Worm (Caenorhabditis elegans) whole organism, midembryonic: ENCODE measurements around the gene ccch-3.

ENCODE experiments used
- T22C8.4 ChIP-seq: fragments of 200-800 bp; sonication (Bioruptor generic); IDR thresholded peaks from 2 replicates; pipeline ENCODE4 v1.3.6; 2022; ENCODE audit warnings: missing genetic modification characterization, missing compliant biosample characterization
- cog-1 ChIP-seq: sonication (generic microtip); optimal IDR thresholded peaks from 2 replicates; lab custom pipeline; 2016; ENCODE audit warnings: missing genetic modification characterization, missing compliant biosample characterization
- flt-1 ChIP-seq: fragments of 200-800 bp; sonication (Bioruptor generic); IDR thresholded peaks from 2 replicates; pipeline ENCODE4 v1.3.6; 2022; ENCODE audit warnings: missing genetic modification characterization, missing compliant biosample characterization
- ref-1 ChIP-seq: fragments of 200-800 bp; sonication (Bioruptor generic); conservative IDR thresholded peaks from 2 replicates; pipeline ENCODE4 v1.3.6; 2022; ENCODE audit warnings: missing genetic modification reagents, missing genetic modification characterization, missing compliant biosample characterization
- ztf-23 ChIP-seq: fragments of 200-800 bp; sonication (Bioruptor generic); IDR thresholded peaks from 2 replicates; pipeline ENCODE4 v1.3.6; 2022; ENCODE audit warnings: missing genetic modification reagents, missing genetic modification characterization, missing compliant biosample characterization

DNA sequence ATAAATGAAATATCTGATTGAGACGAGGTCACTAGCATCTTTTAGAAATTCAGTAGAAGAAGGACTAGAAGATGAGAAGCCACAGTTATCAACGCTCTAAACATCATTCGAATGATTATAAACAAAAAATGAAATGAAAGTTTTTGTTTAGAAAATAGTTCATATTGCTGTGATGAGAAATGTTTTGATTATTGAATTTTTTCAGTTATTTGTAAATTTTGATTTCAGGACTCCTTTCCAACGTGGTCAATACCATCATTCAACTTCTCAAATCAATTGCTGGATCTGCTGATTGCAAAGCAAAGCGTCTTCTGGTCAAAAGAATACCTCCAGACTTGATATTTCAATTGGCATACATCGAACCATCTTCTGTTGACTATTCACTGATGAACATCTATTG lies 1.3 kb downstream of the ccch-3 start, which contains the start of gene W05B10.6:
- no peak for TF ChIP-seq ref-1 (GFP tag; lab: Robert Waterston, UW)
- TF ChIP-seq cog-1 (tag; lab: Kevin White, UChicago): no peak
- TF ChIP-seq ztf-23 (GFP tag; lab: Robert Waterston, UW): no peak
- no peak for TF ChIP-seq flt-1 (GFP tag; lab: Robert Waterston, UW)
- no peak for TF ChIP-seq T22C8.4
